Worm (Caenorhabditis elegans) whole organism, L2 larva: ENCODE measurements around the gene Y11D7A.5.
"Not testable (repeated sequence)": the region's sequence is repeated elsewhere in the genome, so short reads cannot be mapped to it uniquely, and the experiment has no call there.

Experiments
- aly-2 ChIP-seq: fragments of 150-350 bp; optimal IDR thresholded peaks from 2 replicates; lab custom pipeline; 2014; ENCODE audit warnings: missing biosample characterization, missing genetic modification characterization
- ceh-82 ChIP-seq: fragments of 150-350 bp; optimal IDR thresholded peaks from 2 replicates; lab custom pipeline; 2014; ENCODE audit warnings: missing biosample characterization, missing genetic modification characterization
- lsy-2 ChIP-seq, 2 experiments: fragments of 150-350 bp in 1 of 2; sonication (generic microtip) in 1 of 2; optimal IDR thresholded peaks; 2 replicates each; lab custom pipeline; 2014 to 2017; ENCODE audit warnings: missing biosample characterization in 2 of 2, missing genetic modification characterization in 2 of 2
- unc-39 ChIP-seq: fragments of 150-350 bp; optimal IDR thresholded peaks from 2 replicates; lab custom pipeline; 2014; ENCODE audit warnings: missing biosample characterization, missing genetic modification characterization

Gene Y11D7A.5

DNA sequence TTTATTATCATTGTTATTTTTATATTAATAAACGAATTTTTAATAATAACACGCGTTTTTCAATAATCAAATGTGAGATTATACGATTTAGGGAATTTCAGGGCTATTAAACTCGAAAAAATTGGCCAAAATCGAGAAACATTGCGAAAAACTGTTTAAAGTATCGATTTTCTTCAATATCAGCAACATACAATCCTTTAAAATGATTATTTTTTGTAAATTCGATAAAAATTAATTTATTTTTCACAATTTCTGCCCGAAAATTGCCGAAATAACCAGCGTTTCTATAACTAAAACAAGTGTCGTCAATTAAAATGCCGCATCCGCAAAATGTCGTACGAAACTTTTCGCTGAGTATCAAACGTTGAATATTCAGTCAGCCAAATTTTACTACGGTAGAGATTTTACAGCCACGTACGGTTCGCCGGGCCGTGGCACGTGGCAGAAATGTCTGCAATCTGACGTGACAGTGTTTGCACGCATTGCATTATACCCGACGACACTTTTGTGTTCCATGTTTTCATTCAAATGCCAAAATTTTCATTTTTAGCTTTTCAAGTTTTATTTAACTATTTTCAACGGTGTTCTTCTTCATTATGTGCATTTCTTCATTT lies 49.2 kb downstream of the Y11D7A.5 start:
- TF ChIP-seq lsy-2 (tag; optimal IDR thresholded peaks at IDR 0.05; lab: Kevin White, UChicago), result peak in 1 of 2 experiments; percentile 66
- TF ChIP-seq, all 48 proteins: peak for 1; not testable (repeated sequence) for 47

DNA sequence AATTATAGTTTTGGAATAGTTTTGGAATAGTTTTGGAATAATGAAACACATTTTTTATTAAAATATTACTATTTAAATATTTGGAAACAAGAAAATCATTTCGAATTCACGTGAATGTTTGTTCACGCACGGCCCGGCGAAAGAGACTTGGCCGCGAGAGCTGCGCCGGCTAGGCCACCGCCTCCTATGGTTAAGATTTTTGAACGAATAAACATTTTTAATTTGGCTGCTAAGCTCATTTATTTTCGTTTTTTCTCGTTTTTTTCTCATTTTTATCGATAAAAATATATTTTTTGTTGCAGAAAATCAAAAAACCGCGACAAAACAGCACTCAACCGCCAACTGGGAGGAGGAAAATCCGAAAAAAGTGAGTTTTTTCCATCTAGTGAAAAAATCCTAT lies 50.8 kb downstream of the Y11D7A.5 start, which contains the start of gene C46C2.7:
Gene C46C2.7, plus strand, starts transcription at position 301 of the 400 bp plus-strand sequence.
- not testable (repeated sequence) for TF ChIP-seq unc-39; ceh-82 (tag; lab: Kevin White, UChicago); aly-2
- TF ChIP-seq, all 48 proteins: peak for 0; not testable (repeated sequence) for 48
